Worm (Caenorhabditis elegans): Measurements from ENCODE around the gene spig-5.

Gene spig-5

DNA sequence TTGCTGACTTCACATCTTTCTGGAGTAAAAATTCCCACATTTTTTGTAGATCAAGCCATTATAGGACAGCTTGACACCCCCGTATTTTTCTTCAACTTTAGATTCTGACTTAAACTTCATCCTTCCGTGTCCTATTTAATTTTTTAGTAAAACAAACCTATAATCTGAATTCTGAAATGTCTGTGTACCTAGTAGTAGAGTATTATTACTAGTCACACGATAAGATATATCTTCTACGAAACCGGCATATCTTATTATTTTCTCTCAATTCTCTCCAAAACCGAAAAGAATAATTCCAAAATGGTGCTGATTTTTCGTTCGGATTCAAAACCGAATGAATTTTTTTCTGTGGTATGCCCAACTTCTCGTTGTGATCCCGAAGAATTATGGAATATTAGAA lies 13.9 kb upstream of the spig-5 start, which contains the start of gene F14D7.9:
Gene F14D7.9, plus strand, starts transcription at position 301 of the 400 bp plus-strand sequence.
- no peak for TF ChIP-seq aha-1 (tag; optimal IDR thresholded peaks at IDR 0.05)
- no peak for TF ChIP-seq mab-9 (GFP tag; IDR thresholded peaks at IDR 0.05)
- no peak for TF ChIP-seq ceh-63 (GFP tag; optimal IDR thresholded peaks at IDR 0.05)
- TF ChIP-seq fkh-10 (GFP tag; optimal IDR thresholded peaks at IDR 0.05) = no peak
- no peak for TF ChIP-seq sup-37 (GFP tag; optimal IDR thresholded peaks at IDR 0.05)
- no peak for TF ChIP-seq lin-39 (tag; optimal IDR thresholded peaks at IDR 0.05)
- no peak for TF ChIP-seq tlp-1 (tag; optimal IDR thresholded peaks at IDR 0.05)
- TF ChIP-seq ceh-82 (tag; optimal IDR thresholded peaks at IDR 0.05) = no peak
- TF ChIP-seq nhr-47 (tag; optimal IDR thresholded peaks at IDR 0.05) = no peak
- no peak for TF ChIP-seq egl-27 (tag; optimal IDR thresholded peaks at IDR 0.05)
- TF ChIP-seq lir-3 (tag; optimal IDR thresholded peaks at IDR 0.05; ENCODE audit: poor library complexity) = no peak
- TF ChIP-seq lin-35 (GFP tag; optimal IDR thresholded peaks at IDR 0.05) = no peak
- no peak for TF ChIP-seq nhr-12 (tag; optimal IDR thresholded peaks at IDR 0.05)
- TF ChIP-seq alr-1 (tag; optimal IDR thresholded peaks at IDR 0.05; ENCODE audit: borderline replicate concordance) = no peak
- TF ChIP-seq zip-4 (GFP tag; optimal IDR thresholded peaks at IDR 0.05) = no peak
- no peak for TF ChIP-seq ceh-8 (GFP tag; optimal IDR thresholded peaks at IDR 0.05)
- no peak for TF ChIP-seq F16B12.6 (tag; optimal IDR thresholded peaks at IDR 0.05)
- TF ChIP-seq ztf-11 (tag; optimal IDR thresholded peaks at IDR 0.05) = no peak
- no peak for TF ChIP-seq fos-1 (tag; optimal IDR thresholded peaks at IDR 0.05)
- TF ChIP-seq tbx-2 (tag; optimal IDR thresholded peaks at IDR 0.05) = no peak

DNA sequence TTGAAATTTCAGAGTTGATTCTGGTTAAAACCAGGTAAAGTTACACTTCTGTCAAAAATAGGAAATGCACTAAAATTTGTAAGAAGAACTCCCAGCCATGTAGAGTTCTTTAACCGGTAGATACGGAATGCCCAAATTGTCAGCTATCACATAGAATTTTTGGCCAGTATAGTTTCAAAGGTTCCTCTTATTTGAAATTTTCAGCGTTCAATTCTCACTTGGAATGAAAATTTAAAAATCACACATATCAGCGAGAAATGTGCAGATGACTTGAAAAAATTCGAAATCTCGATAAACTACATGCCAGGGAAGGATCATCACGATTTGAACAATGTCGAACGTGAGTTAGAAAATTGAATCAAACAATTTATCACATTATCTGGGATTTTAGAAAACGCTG lies 11.8 kb upstream of the spig-5 start, which contains the start of gene F14D7.3:
Gene F14D7.3, plus strand, starts transcription at position 301 of the 400 bp plus-strand sequence.
- no peak for TF ChIP-seq nhr-85 (tag)
- no peak for TF ChIP-seq sptf-1 (tag; optimal IDR thresholded peaks at IDR 0.05)
- no peak for TF ChIP-seq nhr-12 (tag; optimal IDR thresholded peaks at IDR 0.05)
- no peak for TF ChIP-seq rnt-1 (tag; optimal IDR thresholded peaks at IDR 0.05)
- TF ChIP-seq ceh-82 (tag; optimal IDR thresholded peaks at IDR 0.05) = no peak
- TF ChIP-seq nhr-28 (tag; optimal IDR thresholded peaks at IDR 0.05) = no peak
- no peak for TF ChIP-seq sox-4 (tag; optimal IDR thresholded peaks at IDR 0.05)
- no peak for TF ChIP-seq lin-15B (tag; optimal IDR thresholded peaks at IDR 0.05)
- TF ChIP-seq vab-15 (tag; optimal IDR thresholded peaks at IDR 0.05) = no peak
- no peak for TF ChIP-seq nhr-19 (GFP tag; conservative IDR thresholded peaks at IDR 0.05)
- no peak for TF ChIP-seq ces-1 (GFP tag; optimal IDR thresholded peaks at IDR 0.05)
- no peak for TF ChIP-seq mdl-1 (tag; optimal IDR thresholded peaks at IDR 0.05)
- no peak for TF ChIP-seq sup-37 (GFP tag; optimal IDR thresholded peaks at IDR 0.05)
- TF ChIP-seq unc-30 (tag; optimal IDR thresholded peaks at IDR 0.05) = no peak
- no peak for TF ChIP-seq pqm-1 (tag; optimal IDR thresholded peaks at IDR 0.05)
- TF ChIP-seq nhr-47 (tag; optimal IDR thresholded peaks at IDR 0.05) = no peak
- TF ChIP-seq elt-3 (tag; optimal IDR thresholded peaks at IDR 0.05) = no peak
- no peak for TF ChIP-seq aha-1 (tag; optimal IDR thresholded peaks at IDR 0.05)
- TF ChIP-seq ztf-11 (tag; optimal IDR thresholded peaks at IDR 0.05) = no peak

DNA sequence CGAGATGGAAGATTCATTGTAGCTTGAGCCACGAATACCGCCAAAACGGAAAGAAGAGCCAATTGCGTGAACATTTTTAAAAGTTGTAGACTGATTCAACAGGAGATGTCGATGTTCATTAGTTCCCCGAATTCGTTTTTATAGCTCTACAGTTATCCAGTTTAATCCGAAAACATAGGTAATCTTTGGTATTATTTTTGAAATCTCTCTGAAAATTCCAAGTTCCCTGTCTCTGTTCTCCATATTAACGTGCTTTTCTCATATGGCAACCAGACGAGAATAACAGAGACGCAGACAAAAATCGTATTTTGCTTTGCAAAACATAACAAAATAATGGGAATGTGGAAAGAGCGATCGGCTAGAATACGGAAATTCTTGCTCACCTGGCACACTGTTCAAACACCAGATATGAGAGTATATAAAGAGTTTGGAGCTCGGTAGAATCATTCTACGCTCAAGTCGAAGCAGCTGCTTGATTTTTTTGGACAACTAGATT lies 8.6 kb upstream of the spig-5 start, which contains the start of the genes spig-3 and F14D7.12:
Gene spig-3, minus strand, starts transcription at position 101 of the 496 bp plus-strand sequence.
Gene F14D7.12, plus strand, starts transcription at position 446 of the 496 bp plus-strand sequence.
- TF ChIP-seq mep-1 (tag; optimal IDR thresholded peaks at IDR 0.05) (no peak), efl-1 (optimal IDR thresholded peaks at IDR 0.05) (no peak), efl-1 (GFP tag; optimal IDR thresholded peaks at IDR 0.05 in 1 of 2) (peak in 1 of 2 experiments; percentile 49), ceh-8 (GFP tag; optimal IDR thresholded peaks at IDR 0.05) (no peak)

DNA sequence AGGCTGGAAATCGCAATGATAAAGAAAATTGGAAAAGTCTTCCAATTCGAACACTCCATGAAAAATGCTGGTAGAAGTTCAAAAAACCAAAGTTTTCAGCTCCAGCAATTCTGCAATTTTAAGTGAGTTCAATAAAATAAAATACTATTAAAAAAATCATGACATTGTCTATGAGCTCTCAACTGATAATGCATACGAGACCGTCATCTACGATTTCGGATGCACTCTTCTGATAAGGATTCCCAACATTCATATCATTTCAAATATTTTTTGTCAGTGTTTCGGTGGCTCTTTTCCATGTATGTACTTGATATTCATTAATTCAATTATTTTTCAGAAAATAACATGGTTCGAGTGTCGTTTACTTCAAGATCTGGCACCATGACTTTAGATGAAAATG lies 7.2 kb upstream of the spig-5 start, which contains the start of gene F14D7.6:
Gene F14D7.6, plus strand, starts transcription at position 338 of the 400 bp plus-strand sequence.
- TF ChIP-seq sup-37 (GFP tag; optimal IDR thresholded peaks at IDR 0.05) (no peak), elt-2 (tag; optimal IDR thresholded peaks at IDR 0.05) (peak; percentile 4)
